Fruit fly (Drosophila melanogaster): Measurements from ENCODE around the gene east.

DNA sequence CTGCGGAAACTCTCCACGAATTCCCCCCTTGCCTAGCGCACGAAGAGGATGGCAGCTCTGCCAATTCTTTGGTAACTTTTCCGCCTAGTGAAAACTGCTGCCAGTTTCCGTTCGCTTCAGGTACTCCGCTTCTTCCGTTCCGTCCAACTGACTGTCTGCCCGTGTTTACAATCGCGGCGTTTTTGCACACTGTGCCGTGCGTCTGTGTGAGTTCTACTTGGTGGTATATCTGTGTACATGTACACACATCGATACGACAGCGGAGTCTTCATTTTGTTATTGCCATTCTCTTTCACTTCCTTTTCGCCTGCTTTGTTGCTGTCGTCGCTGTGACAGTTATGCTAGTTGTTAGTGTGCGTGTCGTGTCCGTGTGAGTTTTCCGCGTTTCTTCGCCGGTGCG lies 2.2 kb downstream of the east start:
- TF ChIP-seq EcR (GFP tag; optimal IDR thresholded peaks at IDR 0.05) = no peak
- no peak for TF ChIP-seq psq (optimal IDR thresholded peaks at IDR 0.05)
- TF ChIP-seq pan (optimal IDR thresholded peaks at IDR 0.05) = no peak
- no peak for TF ChIP-seq usp (GFP tag; optimal IDR thresholded peaks at IDR 0.05)
- TF ChIP-seq Dll (optimal IDR thresholded peaks at IDR 0.05) = no peak
- no peak for TF ChIP-seq CG8478 (optimal IDR thresholded peaks at IDR 0.05)

All from whole organism.